Worm (Caenorhabditis elegans): ENCODE measurements around the gene madf-4.

madf-4 gene

ce11 chrV:9970119-9970518 is 7.8 kb upstream of the madf-4 start (continued):
- peak; percentile 34 for TF ChIP-seq lin-11 (tag; optimal IDR thresholded peaks at IDR 0.05)
- TF ChIP-seq F13H6.1 (tag; optimal IDR thresholded peaks at IDR 0.05): peak; percentile 77
- TF ChIP-seq unc-62 (GFP tag; optimal IDR thresholded peaks at IDR 0.05): no peak
- TF ChIP-seq aly-2 (tag; optimal IDR thresholded peaks at IDR 0.05): no peak
- peak; percentile 24 for TF ChIP-seq ztf-11 (tag; optimal IDR thresholded peaks at IDR 0.05)
- no peak for TF ChIP-seq R02D3.7 (tag; optimal IDR thresholded peaks at IDR 0.05)
- peak; percentile 52 for TF ChIP-seq zag-1 (tag; optimal IDR thresholded peaks at IDR 0.05)
- peak; percentile 75 for TF ChIP-seq mab-5 (tag; optimal IDR thresholded peaks at IDR 0.05)
- TF ChIP-seq nhr-12 (tag; optimal IDR thresholded peaks at IDR 0.05): no peak
- TF ChIP-seq alr-1 (tag; optimal IDR thresholded peaks at IDR 0.05): no peak
- peak; percentile 28 for TF ChIP-seq nhr-6 (tag; optimal IDR thresholded peaks at IDR 0.05)
- TF ChIP-seq egl-27 (tag; optimal IDR thresholded peaks at IDR 0.05): peak; percentile 40
- no peak for TF ChIP-seq dmd-4 (tag; optimal IDR thresholded peaks at IDR 0.05)
- no peak for TF ChIP-seq nhr-25 (tag; optimal IDR thresholded peaks at IDR 0.05)
- no peak for TF ChIP-seq lin-39 (tag; optimal IDR thresholded peaks at IDR 0.05)
- peak; percentile 80 for TF ChIP-seq sma-9 (GFP tag; optimal IDR thresholded peaks at IDR 0.05)
- no peak for TF ChIP-seq sma-9 (tag; optimal IDR thresholded peaks at IDR 0.05)
- TF ChIP-seq elt-1 (tag; optimal IDR thresholded peaks at IDR 0.05): no peak

- TF ChIP-seq zag-1 (tag; optimal IDR thresholded peaks at IDR 0.05) (no peak), nhr-6 (tag; optimal IDR thresholded peaks at IDR 0.05) (no peak), nhr-25 (tag; optimal IDR thresholded peaks at IDR 0.05) (no peak), unc-55 (GFP tag; optimal IDR thresholded peaks at IDR 0.05) (no peak), snpc-4 (tag; optimal IDR thresholded peaks at IDR 0.05) (no peak)
These were observed 3.6 kb upstream of the madf-4 start for ce11 chrV:9965891-9966290.

- no peak for TF ChIP-seq nhr-10 (tag; optimal IDR thresholded peaks at IDR 0.05)
- TF ChIP-seq nhr-77 (tag; optimal IDR thresholded peaks at IDR 0.05): no peak
- no peak for TF ChIP-seq snpc-4 (tag; optimal IDR thresholded peaks at IDR 0.05)
- no peak for TF ChIP-seq nhr-237 (tag; optimal IDR thresholded peaks at IDR 0.05)
- TF ChIP-seq aly-2 (tag; optimal IDR thresholded peaks at IDR 0.05): no peak
- peak; percentile 34 for TF ChIP-seq unc-55 (GFP tag; optimal IDR thresholded peaks at IDR 0.05)
- no peak for TF ChIP-seq dmd-4 (tag; optimal IDR thresholded peaks at IDR 0.05)
- TF ChIP-seq C34F6.9 (tag; optimal IDR thresholded peaks at IDR 0.05): no peak
These were observed 2.0 kb upstream of the madf-4 start for ce11 chrV:9964152-9964785.

ce11 chrV:9962916-9963315 is 622 bp upstream of the madf-4 start:
- TF ChIP-seq nhr-10 (tag; optimal IDR thresholded peaks at IDR 0.05) (no peak), skn-1 (tag; optimal IDR thresholded peaks at IDR 0.05) (no peak)

ce11 chrV:9960376-9960775 is 1.9 kb downstream of the madf-4 start, which contains the start of gene T07C12.10:
Gene T07C12.10 (minus strand): TSS chrV:9960476.
- TF ChIP-seq ceh-16 (tag; optimal IDR thresholded peaks at IDR 0.05) (no peak), mbf-1 (tag; optimal IDR thresholded peaks at IDR 0.05) (no peak), elt-1 (tag; optimal IDR thresholded peaks at IDR 0.05) (no peak), Y55F3AM.14 (GFP tag; optimal IDR thresholded peaks at IDR 0.05) (no peak), lin-13 (GFP tag; optimal IDR thresholded peaks at IDR 0.05) (no peak), sem-4 (tag; optimal IDR thresholded peaks at IDR 0.05) (no peak)

ce11 chrV:9958654-9959053 is 3.6 kb downstream of the madf-4 start:
- no peak for TF ChIP-seq fos-1 (tag; optimal IDR thresholded peaks at IDR 0.05)
- no peak for TF ChIP-seq Y55F3AM.14 (GFP tag; optimal IDR thresholded peaks at IDR 0.05)
- TF ChIP-seq sma-3 (GFP tag; optimal IDR thresholded peaks at IDR 0.05): no peak
- no peak for TF ChIP-seq alr-1 (tag; optimal IDR thresholded peaks at IDR 0.05)
- no peak for TF ChIP-seq nhr-11 (tag; optimal IDR thresholded peaks at IDR 0.05)
- TF ChIP-seq nhr-6 (tag; optimal IDR thresholded peaks at IDR 0.05): peak; percentile 23
- TF ChIP-seq nhr-12 (tag; optimal IDR thresholded peaks at IDR 0.05): no peak
- TF ChIP-seq nhr-25 (tag; optimal IDR thresholded peaks at IDR 0.05): no peak
- no peak for TF ChIP-seq ztf-1 (GFP tag; conservative IDR thresholded peaks at IDR 0.05)
- TF ChIP-seq nhr-129 (tag; optimal IDR thresholded peaks at IDR 0.05): peak; percentile 73
- peak; percentile 82 for TF ChIP-seq F13H6.1 (tag; optimal IDR thresholded peaks at IDR 0.05)
- no peak for TF ChIP-seq R02D3.7 (tag; optimal IDR thresholded peaks at IDR 0.05)
- peak; percentile 29 for TF ChIP-seq C34F6.9 (tag; optimal IDR thresholded peaks at IDR 0.05)
- TF ChIP-seq lin-11 (tag; optimal IDR thresholded peaks at IDR 0.05): no peak
- TF ChIP-seq lsy-2 (tag; optimal IDR thresholded peaks at IDR 0.05): peak in 1 of 2 experiments; percentile 44
- TF ChIP-seq lin-13 (GFP tag; optimal IDR thresholded peaks at IDR 0.05): no peak
- TF ChIP-seq sma-9 (GFP tag; optimal IDR thresholded peaks at IDR 0.05): peak; percentile 46
- TF ChIP-seq sma-9 (tag; optimal IDR thresholded peaks at IDR 0.05): no peak

Data from whole organism, L2 larva.